Worm (Caenorhabditis elegans) whole organism, L1 larva: ENCODE data around the gene Y53G8B.2.

Experiments used
- aha-1 ChIP-seq: fragments of 150-350 bp; optimal IDR thresholded peaks from 2 replicates; lab custom pipeline; 2014; ENCODE audit warnings: missing biosample characterization, missing genetic modification characterization
- alr-1 ChIP-seq: fragments of 200-800 bp; sonication (Bioruptor generic); optimal IDR thresholded peaks from 2 replicates; lab custom pipeline; 2018; ENCODE audit warnings: borderline replicate concordance, mild to moderate bottlenecking, missing genetic modification characterization, missing compliant biosample characterization
- blmp-1 ChIP-seq: fragments of 150-350 bp; optimal IDR thresholded peaks from 2 replicates; lab custom pipeline; 2014; ENCODE audit warnings: missing biosample characterization, missing genetic modification characterization
- ceh-8 ChIP-seq: fragments of 200-800 bp; sonication (Bioruptor generic); optimal IDR thresholded peaks from 2 replicates; lab custom pipeline; 2018; ENCODE audit warnings: mild to moderate bottlenecking, missing genetic modification characterization, moderate library complexity, missing compliant biosample characterization
- ces-1 ChIP-seq: fragments of 150-350 bp; optimal IDR thresholded peaks from 2 replicates; lab custom pipeline; 2014; ENCODE audit warnings: missing biosample characterization, missing genetic modification reagents, missing genetic modification characterization
- dpl-1 ChIP-seq, 3 experiments: fragments of 150-350 bp in 2 of 3; sonication (generic microtip) in 1 of 3; optimal IDR thresholded peaks; 2 replicates each; lab custom pipeline; 2014 to 2017; ENCODE audit warnings: missing biosample characterization in 3 of 3, missing genetic modification characterization in 3 of 3, missing genetic modification reagents in 3 of 3
- efl-1 ChIP-seq, 4 experiments: fragments of 150-350 bp; optimal IDR thresholded peaks in 3 of 4; peaks in 1 of 4; 1 replicate in 1 of 4; 2 replicates in 3 of 4; lab custom pipeline; 2014; ENCODE audit warnings: missing biosample characterization in 2 of 4, missing genetic modification characterization in 2 of 4, missing genetic modification reagents in 2 of 4
- efl-3 ChIP-seq: fragments of 200-800 bp; sonication (Bioruptor generic); optimal IDR thresholded peaks from 2 replicates; lab custom pipeline; 2018; ENCODE audit warnings: mild to moderate bottlenecking, missing genetic modification characterization, missing compliant biosample characterization
- egl-13 ChIP-seq: sonication (generic microtip); optimal IDR thresholded peaks from 2 replicates; lab custom pipeline; 2016; ENCODE audit warnings: missing genotype, missing genetic modification reagents, missing genetic modification characterization, missing compliant biosample characterization
- ets-5 ChIP-seq: fragments of 200-800 bp; sonication (Bioruptor generic); IDR thresholded peaks from 2 replicates; pipeline ENCODE4 v1.3.6; 2022; ENCODE audit warnings: missing genetic modification characterization, missing compliant biosample characterization
- fkh-10 ChIP-seq: sonication (generic microtip); optimal IDR thresholded peaks from 2 replicates; lab custom pipeline; 2017; ENCODE audit warnings: missing biosample characterization, missing genetic modification reagents, missing genetic modification characterization
- fkh-4 ChIP-seq: sonication (generic microtip); optimal IDR thresholded peaks from 2 replicates; lab custom pipeline; 2016; ENCODE audit warnings: missing compliant biosample characterization, missing genetic modification characterization, borderline replicate concordance
- fkh-8 ChIP-seq: sonication (generic microtip); optimal IDR thresholded peaks from 2 replicates; lab custom pipeline; 2016; ENCODE audit warnings: mild to moderate bottlenecking, missing genetic modification characterization, missing compliant biosample characterization
- fos-1 ChIP-seq: fragments of 150-350 bp; optimal IDR thresholded peaks from 2 replicates; lab custom pipeline; 2014; ENCODE audit warnings: missing biosample characterization, missing genetic modification characterization
- hlh-17 ChIP-seq: fragments of 200-800 bp; sonication (Bioruptor generic); optimal IDR thresholded peaks from 2 replicates; lab custom pipeline; 2018; ENCODE audit warnings: missing genetic modification characterization, mild to moderate bottlenecking, missing compliant biosample characterization, moderate library complexity, borderline replicate concordance
- hlh-4 ChIP-seq: sonication (generic microtip); optimal IDR thresholded peaks from 2 replicates; lab custom pipeline; 2016; ENCODE audit warnings: mild to moderate bottlenecking, missing genetic modification characterization, missing compliant biosample characterization
- hpl-2 ChIP-seq: fragments of 150-350 bp; optimal IDR thresholded peaks from 2 replicates; lab custom pipeline; 2014; ENCODE audit warnings: missing biosample characterization, missing genetic modification reagents, missing genetic modification characterization
- jun-1 ChIP-seq: fragments of 150-350 bp; optimal IDR thresholded peaks from 2 replicates; lab custom pipeline; 2014; ENCODE audit warnings: missing biosample characterization, missing genetic modification reagents, missing genetic modification characterization
- lin-13 ChIP-seq: fragments of 150-350 bp; optimal IDR thresholded peaks from 2 replicates; lab custom pipeline; 2014; ENCODE audit warnings: missing biosample characterization, missing genetic modification reagents, missing genetic modification characterization
- lin-14 ChIP-seq: fragments of 200-800 bp; sonication (Bioruptor generic); optimal IDR thresholded peaks from 2 replicates; lab custom pipeline; 2018; ENCODE audit warnings: mild to moderate bottlenecking, missing genetic modification characterization, moderate library complexity, missing compliant biosample characterization
- lin-15B ChIP-seq: fragments of 150-350 bp; sonication (generic microtip); optimal IDR thresholded peaks from 3 replicates; lab custom pipeline; 2014; ENCODE audit warnings: missing biosample characterization, missing genetic modification characterization
- lin-35 ChIP-seq, 2 experiments: fragments of 150-350 bp; optimal IDR thresholded peaks; 2 replicates each; lab custom pipeline; 2014; ENCODE audit warnings: missing biosample characterization in 2 of 2, missing genetic modification characterization in 2 of 2, missing genetic modification reagents in 2 of 2
- lir-3 ChIP-seq: sonication (generic microtip); optimal IDR thresholded peaks from 2 replicates; lab custom pipeline; 2016; ENCODE audit warnings: mild to moderate bottlenecking, missing genetic modification characterization, moderate library complexity, missing compliant biosample characterization; ENCODE audit not compliant: poor library complexity
- lsy-2 ChIP-seq, 2 experiments: fragments of 150-350 bp; optimal IDR thresholded peaks; 2 replicates each; lab custom pipeline; 2014; ENCODE audit warnings: missing biosample characterization in 2 of 2, missing genetic modification characterization in 2 of 2
- mdl-1 ChIP-seq, 2 experiments: fragments of 150-350 bp; optimal IDR thresholded peaks; 2 replicates each; lab custom pipeline; 2014 to 2017; ENCODE audit warnings: missing biosample characterization in 2 of 2, missing genetic modification characterization in 2 of 2, inconsistent platforms in 1 of 2
- nhr-19 ChIP-seq: fragments of 200-800 bp; sonication (Bioruptor generic); conservative IDR thresholded peaks from 2 replicates; pipeline ENCODE4 v1.3.6; 2022; ENCODE audit warnings: missing genetic modification characterization, missing compliant biosample characterization
- nhr-20 ChIP-seq: sonication (generic microtip); optimal IDR thresholded peaks from 2 replicates; lab custom pipeline; 2016; ENCODE audit warnings: mild to moderate bottlenecking, missing genetic modification characterization, missing compliant biosample characterization
- nhr-47 ChIP-seq: sonication (generic microtip); optimal IDR thresholded peaks from 2 replicates; lab custom pipeline; 2016; ENCODE audit warnings: mild to moderate bottlenecking, missing genetic modification characterization, moderate library complexity, missing compliant biosample characterization
- nhr-77 ChIP-seq: fragments of 150-350 bp; optimal IDR thresholded peaks from 2 replicates; lab custom pipeline; 2014; ENCODE audit warnings: missing biosample characterization, missing genetic modification characterization
- nhr-84 ChIP-seq: sonication (generic microtip); optimal IDR thresholded peaks from 2 replicates; lab custom pipeline; 2017; ENCODE audit warnings: missing biosample characterization, missing genetic modification characterization
- nhr-85 ChIP-seq: sonication (generic microtip); peaks from one replicate; lab custom pipeline; 2016; ENCODE audit warnings: missing genetic modification characterization, inconsistent platforms, missing compliant biosample characterization
- nhr-90 ChIP-seq: sonication (generic microtip); optimal IDR thresholded peaks from 2 replicates; lab custom pipeline; 2016; ENCODE audit warnings: mild to moderate bottlenecking, missing genetic modification characterization, missing compliant biosample characterization; ENCODE audit not compliant: poor library complexity
- pag-3 ChIP-seq: sonication (generic microtip); optimal IDR thresholded peaks from 2 replicates; lab custom pipeline; 2017; ENCODE audit warnings: missing genetic modification characterization, mild to moderate bottlenecking, missing compliant biosample characterization, antibody characterized with exemption, borderline replicate concordance; ENCODE audit not compliant: insufficient read depth
- pax-3 ChIP-seq: fragments of 200-800 bp; sonication (Bioruptor generic); optimal IDR thresholded peaks from 2 replicates; lab custom pipeline; 2018; ENCODE audit warnings: mild to moderate bottlenecking, missing genetic modification characterization, moderate library complexity, missing compliant biosample characterization
- pqm-1 ChIP-seq: sonication (generic microtip); optimal IDR thresholded peaks from 3 replicates; lab custom pipeline; 2017; ENCODE audit warnings: missing biosample characterization, missing genetic modification characterization
- snu-23 ChIP-seq: sonication (generic microtip); optimal IDR thresholded peaks from 2 replicates; lab custom pipeline; 2016; ENCODE audit warnings: missing genetic modification characterization, missing compliant biosample characterization
- sox-4 ChIP-seq: sonication (generic microtip); optimal IDR thresholded peaks from 2 replicates; lab custom pipeline; 2016; ENCODE audit warnings: missing genetic modification characterization, missing compliant biosample characterization
- sup-37 ChIP-seq: fragments of 200-800 bp; sonication (Bioruptor generic); optimal IDR thresholded peaks from 2 replicates; lab custom pipeline; 2018; ENCODE audit warnings: mild to moderate bottlenecking, missing genetic modification characterization, missing compliant biosample characterization
- swsn-7 ChIP-seq: sonication (generic microtip); optimal IDR thresholded peaks from 2 replicates; lab custom pipeline; 2016; ENCODE audit warnings: missing genetic modification characterization, missing compliant biosample characterization
- tlp-1 ChIP-seq: fragments of 150-350 bp; optimal IDR thresholded peaks from 2 replicates; lab custom pipeline; 2014; ENCODE audit warnings: missing biosample characterization, missing genetic modification characterization
- unc-130 ChIP-seq: fragments of 150-350 bp; optimal IDR thresholded peaks from 2 replicates; lab custom pipeline; 2017; ENCODE audit warnings: missing biosample characterization, missing genetic modification characterization, inconsistent platforms
- unc-98 ChIP-seq: fragments of 200-800 bp; sonication (Bioruptor generic); IDR thresholded peaks from 2 replicates; pipeline ENCODE4 v1.3.6; 2022; ENCODE audit warnings: missing genetic modification characterization, missing compliant biosample characterization
- zag-1 ChIP-seq: fragments of 150-350 bp; optimal IDR thresholded peaks from 2 replicates; lab custom pipeline; 2014; ENCODE audit warnings: missing biosample characterization, missing genetic modification characterization
- zip-4 ChIP-seq: fragments of 200-800 bp; sonication (Bioruptor generic); optimal IDR thresholded peaks from 2 replicates; lab custom pipeline; 2018; ENCODE audit warnings: mild to moderate bottlenecking, missing genetic modification characterization, moderate library complexity, missing compliant biosample characterization
- ztf-4 ChIP-seq: fragments of 150-350 bp; optimal IDR thresholded peaks from 2 replicates; lab custom pipeline; 2014; ENCODE audit warnings: missing biosample characterization, missing genetic modification characterization

The Y53G8B.2 gene

DNA sequence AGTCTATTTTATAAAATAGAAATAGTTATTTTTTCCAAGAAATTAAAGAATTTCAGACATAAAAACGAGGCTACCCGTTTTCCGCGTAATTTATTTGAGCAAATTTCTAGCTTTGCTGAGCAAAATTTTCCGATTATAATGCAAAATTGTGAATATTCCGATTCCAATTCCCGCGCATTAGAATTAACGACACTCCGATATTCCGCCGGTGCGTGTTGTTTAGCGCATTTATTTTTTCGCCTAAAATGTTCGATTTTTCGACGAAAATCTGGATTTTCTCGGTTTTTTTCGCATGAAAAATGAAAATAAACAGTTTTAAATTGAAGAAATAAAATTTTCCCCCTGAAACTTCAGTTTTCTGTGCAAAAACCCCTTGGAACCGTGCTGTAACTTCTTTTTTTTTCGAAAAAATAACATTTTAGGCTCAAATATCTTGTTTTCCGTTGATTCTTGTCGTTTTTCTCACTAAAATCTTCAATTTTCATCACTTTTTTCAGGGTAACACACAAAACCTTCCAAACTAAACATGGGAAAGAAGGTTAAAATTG is 33.7 kb downstream of the Y53G8B.2 start, which contains the start of gene H06I04.3 (continued):
- TF ChIP-seq lin-35 (GFP tag; optimal IDR thresholded peaks at IDR 0.05; lab: Kevin White, UChicago) = peak; percentile 83 to 93
- no peak for TF ChIP-seq zip-4
- no peak for TF ChIP-seq nhr-84 (tag; lab: Kevin White, UChicago)
- TF ChIP-seq sup-37 = no peak
- TF ChIP-seq, all 84 proteins: peak for 9

DNA sequence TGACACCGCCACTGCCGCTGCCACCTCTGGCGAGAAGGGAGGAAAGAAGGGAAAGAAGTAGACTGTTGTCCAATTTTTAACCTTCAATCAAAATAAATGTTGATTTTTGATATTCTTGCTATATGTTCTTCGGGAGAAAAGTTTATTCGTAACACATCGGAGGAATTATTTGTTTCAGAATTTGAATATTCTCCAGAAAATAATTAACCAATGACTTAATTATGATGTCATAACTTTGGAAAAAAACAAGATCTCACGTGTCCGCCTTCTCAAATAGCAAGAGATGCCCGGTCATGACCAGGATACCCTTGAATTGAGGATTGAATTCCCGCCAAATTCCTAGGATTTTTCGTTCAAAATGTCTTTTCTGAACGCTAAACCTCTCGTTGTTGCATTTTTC is 34.7 kb downstream of the Y53G8B.2 start:
- TF ChIP-seq fos-1 (tag; lab: Kevin White, UChicago) (peak; percentile 13), lin-13 (GFP tag; lab: Kevin White, UChicago) (no peak), tlp-1 (tag; lab: Kevin White, UChicago) (no peak), ztf-4 (tag; lab: Kevin White, UChicago) (no peak), jun-1 (tag; lab: Kevin White, UChicago) (no peak), nhr-77 (peak; percentile 25), nhr-20 (tag; lab: Kevin White, UChicago) (no peak), zag-1 (tag; lab: Kevin White, UChicago) (no peak), hlh-17 (no peak), aha-1 (no peak), swsn-7 (tag; lab: Kevin White, UChicago) (no peak), alr-1 (peak; percentile 68), lsy-2 (tag; optimal IDR thresholded peaks at IDR 0.05; lab: Kevin White, UChicago) (peak in 1 of 2 experiments; percentile 58), fkh-8 (tag; lab: Kevin White, UChicago) (no peak), hpl-2 (GFP tag; lab: Kevin White, UChicago) (no peak), nhr-85 (tag; lab: Kevin White, UChicago) (no peak), unc-98 (GFP tag; lab: Robert Waterston, UW) (no peak), efl-1 (optimal IDR thresholded peaks at IDR 0.05; lab: Kevin White, UChicago) (peak in 1 of 2 experiments; percentile 3), efl-1 (GFP tag; optimal IDR thresholded peaks at IDR 0.05 in 1 of 2; lab: Kevin White, UChicago) (peak in 1 of 2 experiments; percentile 92)
- TF ChIP-seq, all 84 proteins: peak for 5

DNA sequence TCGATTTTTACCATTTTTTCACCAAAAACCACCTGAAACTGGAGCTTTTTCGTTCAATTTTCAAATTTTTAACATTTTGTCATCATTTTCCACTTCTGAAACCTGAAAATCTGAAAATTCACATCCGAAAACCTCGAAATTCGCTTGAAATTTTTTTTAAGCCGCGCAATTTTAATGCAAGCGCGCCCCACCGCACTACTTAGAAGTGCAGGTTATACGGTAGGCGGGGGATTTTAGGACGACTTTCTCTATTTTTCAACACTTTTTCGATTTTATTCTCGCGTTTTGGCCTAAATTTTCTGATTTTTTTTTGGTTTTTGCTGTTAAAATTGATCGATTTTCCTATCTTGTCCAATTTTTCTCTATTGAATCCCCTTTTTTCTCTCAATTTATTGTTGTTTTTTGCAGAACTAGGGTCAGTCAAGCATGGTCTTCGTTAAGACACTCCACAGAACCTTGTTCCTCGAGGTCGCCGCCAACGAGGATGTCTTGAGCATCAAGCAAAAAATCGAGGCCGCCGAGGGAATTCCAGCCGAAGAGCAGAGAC is 35.8 kb downstream of the Y53G8B.2 start, which contains the start of gene ubl-1:
Gene ubl-1, plus strand, starts transcription at position 402 of the 547 bp plus-strand sequence.
- TF ChIP-seq ets-5 (GFP tag; lab: Robert Waterston, UW) (no peak), nhr-47 (tag; lab: Kevin White, UChicago) (peak; percentile 83), hpl-2 (GFP tag; lab: Kevin White, UChicago) (peak; percentile 65), pqm-1 (tag; lab: Kevin White, UChicago) (no peak), hlh-17 (no peak), lir-3 (no peak), ces-1 (GFP tag; lab: Kevin White, UChicago) (no peak), snu-23 (GFP tag; lab: Kevin White, UChicago) (peak; percentile 90), nhr-19 (peak; percentile 83), mdl-1 (tag; optimal IDR thresholded peaks at IDR 0.05; lab: Kevin White, UChicago) (peak in 1 of 2 experiments; percentile 66), lin-15B (tag; lab: Kevin White, UChicago) (peak; percentile 96), efl-1 (optimal IDR thresholded peaks at IDR 0.05; lab: Kevin White, UChicago) (peak; percentile 89 to 90), efl-1 (GFP tag; optimal IDR thresholded peaks at IDR 0.05 in 1 of 2; lab: Kevin White, UChicago) (peak; percentile 86 to 98), fkh-10 (GFP tag; lab: Kevin White, UChicago) (peak; percentile 74), efl-3 (GFP tag; lab: Kevin White, UChicago) (no peak), pax-3 (tag; lab: Kevin White, UChicago) (peak; percentile 65), egl-13 (tag; lab: Kevin White, UChicago) (no peak), dpl-1 (GFP tag; optimal IDR thresholded peaks at IDR 0.05; lab: Kevin White, UChicago) (peak; percentile 84 to 90 (median 88)), ceh-8 (GFP tag; lab: Kevin White, UChicago) (no peak), nhr-77 (peak; percentile 91), hlh-4 (tag; lab: Kevin White, UChicago) (no peak), sox-4 (tag; lab: Kevin White, UChicago) (no peak), nhr-84 (tag; lab: Kevin White, UChicago) (no peak), fkh-4 (tag; lab: Kevin White, UChicago) (peak; percentile 3), unc-130 (tag; lab: Kevin White, UChicago) (peak; percentile 92), pag-3 (tag; lab: Kevin White, UChicago) (peak; percentile 23), blmp-1 (peak; percentile 96), nhr-85 (tag; lab: Kevin White, UChicago) (peak; percentile 85), lin-14 (GFP tag; lab: Kevin White, UChicago) (peak; percentile 89), ztf-4 (tag; lab: Kevin White, UChicago) (peak; percentile 20), nhr-90 (tag; lab: Kevin White, UChicago) (peak; percentile 67), sup-37 (no peak)
